Fruit fly (Drosophila melanogaster) whole organism, embryonic: ENCODE results near the gene asl.

Experiments used
- Antp ChIP-seq: fragments of 200-800 bp; sonication (Bioruptor generic); optimal IDR thresholded peaks from 3 replicates; lab custom pipeline; 2016; ENCODE audit warnings: missing biosample characterization, missing genetic modification characterization
- Awh ChIP-seq: fragments of 200-800 bp; sonication (Bioruptor generic); IDR thresholded peaks from 2 replicates; pipeline ENCODE4, ENCODE4 v1.3.6; 2022; ENCODE audit warnings: missing biosample characterization, missing genetic modification characterization
- Bgb ChIP-seq: fragments of 200-800 bp; sonication (Bioruptor generic); IDR thresholded peaks from 2 replicates; pipeline ENCODE4 v1.3.6; 2022; ENCODE audit warnings: missing biosample characterization, missing genetic modification characterization; ENCODE audit not compliant: partially characterized antibody
- Bteb2 ChIP-seq: fragments of 200-800 bp; sonication (Bioruptor generic); optimal IDR thresholded peaks from 2 replicates; lab custom pipeline; 2016; ENCODE audit warnings: missing biosample characterization, missing genetic modification characterization
- CG10462 ChIP-seq: fragments of 200-800 bp; sonication (Bioruptor generic); optimal IDR thresholded peaks from 2 replicates; lab custom pipeline; 2016; ENCODE audit warnings: missing biosample characterization, missing genetic modification characterization
- CG10959 ChIP-seq: fragments of 200-800 bp; sonication (Bioruptor generic); IDR thresholded peaks from 2 replicates; pipeline ENCODE4 v1.3.6; 2022; ENCODE audit warnings: missing biosample characterization, missing genetic modification characterization
- CG13287 ChIP-seq: fragments of 200-800 bp; sonication (Bioruptor generic); IDR thresholded peaks from 2 replicates; pipeline ENCODE4 v1.3.6; 2022; ENCODE audit warnings: missing biosample characterization, missing genetic modification characterization; ENCODE audit not compliant: partially characterized antibody
- CG14710 ChIP-seq: fragments of 200-800 bp; sonication (Bioruptor generic); optimal IDR thresholded peaks from 3 replicates; lab custom pipeline; 2019; ENCODE audit warnings: missing biosample characterization, mild to moderate bottlenecking, missing genetic modification characterization, moderate library complexity
- CG17328 ChIP-seq: fragments of 200-800 bp; sonication (Bioruptor generic); IDR thresholded peaks from 2 replicates; pipeline ENCODE4 v1.3.6; 2022; ENCODE audit warnings: missing biosample characterization, missing genetic modification characterization
- CG17385 ChIP-seq: fragments of 200-800 bp; sonication (Bioruptor generic); optimal IDR thresholded peaks from 3 replicates; lab custom pipeline; 2018; ENCODE audit warnings: missing biosample characterization, mild to moderate bottlenecking, missing genetic modification characterization
- CG3065 ChIP-seq: fragments of 200-800 bp; sonication (Bioruptor generic); optimal IDR thresholded peaks from 2 replicates; lab custom pipeline; 2016; ENCODE audit warnings: missing biosample characterization, missing genetic modification characterization
- CG31388 ChIP-seq: fragments of 200-800 bp; sonication (Bioruptor generic); optimal IDR thresholded peaks from 2 replicates; lab custom pipeline; 2016; ENCODE audit warnings: missing biosample characterization, missing genetic modification characterization
- CG3838 ChIP-seq: fragments of 200-800 bp; sonication (Bioruptor generic); optimal IDR thresholded peaks from 3 replicates; lab custom pipeline; 2016; ENCODE audit warnings: missing biosample characterization, missing genetic modification characterization
- CG7271 ChIP-seq: fragments of 200-800 bp; sonication (Bioruptor generic); optimal IDR thresholded peaks from 2 replicates; lab custom pipeline; 2018; ENCODE audit warnings: missing biosample characterization, mild to moderate bottlenecking, missing genetic modification characterization, moderate library complexity
- CG9215 ChIP-seq: fragments of 200-800 bp; sonication (Bioruptor generic); IDR thresholded peaks from 2 replicates; pipeline ENCODE4 v1.3.6; 2022; ENCODE audit warnings: missing biosample characterization, missing genetic modification characterization
- Dip2 ChIP-seq: fragments of 200-800 bp; sonication (Bioruptor generic); IDR thresholded peaks from 2 replicates; pipeline ENCODE4 v1.3.6; 2022; ENCODE audit warnings: missing biosample characterization, missing genetic modification characterization
- Dip3 ChIP-seq: fragments of 200-800 bp; sonication (Bioruptor generic); optimal IDR thresholded peaks from 3 replicates; lab custom pipeline; 2016; ENCODE audit warnings: missing biosample characterization, missing genetic modification characterization
- Elba2 ChIP-seq: fragments of 200-800 bp; sonication (Bioruptor generic); optimal IDR thresholded peaks from 3 replicates; lab custom pipeline; 2016; ENCODE audit warnings: missing biosample characterization, missing genetic modification characterization
- Ets65A ChIP-seq: fragments of 200-800 bp; sonication (Bioruptor generic); peaks from one replicate; lab custom pipeline; 2016; ENCODE audit warnings: missing biosample characterization, missing genetic modification characterization
- HLH54F ChIP-seq: fragments of 200-800 bp; sonication (Bioruptor generic); optimal IDR thresholded peaks from 3 replicates; lab custom pipeline; 2016; ENCODE audit warnings: missing biosample characterization, missing genetic modification characterization
- HmgD ChIP-seq: fragments of 200-800 bp; sonication (Bioruptor generic); optimal IDR thresholded peaks from 3 replicates; lab custom pipeline; 2016; ENCODE audit warnings: missing biosample characterization, missing genetic modification characterization
- Hmx ChIP-seq: fragments of 200-800 bp; sonication (Bioruptor generic); optimal IDR thresholded peaks from 2 replicates; lab custom pipeline; 2016; ENCODE audit warnings: missing biosample characterization, missing genetic modification characterization
- Max ChIP-seq: fragments of 200-800 bp; sonication (Bioruptor generic); optimal IDR thresholded peaks from 2 replicates; lab custom pipeline; 2016; ENCODE audit warnings: missing biosample characterization, mild to moderate bottlenecking, missing genetic modification characterization
- Nf-YB ChIP-seq: fragments of 200-800 bp; sonication (Bioruptor generic); optimal IDR thresholded peaks from 3 replicates; lab custom pipeline; 2019; ENCODE audit warnings: missing biosample characterization, mild to moderate bottlenecking, missing genetic modification characterization, moderate library complexity
- Oli ChIP-seq: fragments of 200-800 bp; sonication (Bioruptor generic); optimal IDR thresholded peaks from 2 replicates; lab custom pipeline; 2018; ENCODE audit warnings: missing biosample characterization, mild to moderate bottlenecking, missing genetic modification characterization, moderate library complexity
- PHDP ChIP-seq: fragments of 200-800 bp; sonication (Bioruptor generic); optimal IDR thresholded peaks from 3 replicates; lab custom pipeline; 2018; ENCODE audit warnings: missing biosample characterization, mild to moderate bottlenecking, missing genetic modification characterization, moderate library complexity
- Pdp1 ChIP-seq, 2 experiments: fragments of 200-800 bp; sonication (Bioruptor generic); optimal IDR thresholded peaks; 3 replicates each; lab custom pipeline; 2016; ENCODE audit warnings: missing biosample characterization in 2 of 2, missing genetic modification characterization in 2 of 2, mild to moderate bottlenecking in 1 of 2, moderate library complexity in 1 of 2
- Side ChIP-seq: fragments of 200-800 bp; sonication (Bioruptor generic); optimal IDR thresholded peaks from 2 replicates; lab custom pipeline; 2016; ENCODE audit warnings: missing biosample characterization, missing genetic modification characterization
- ara ChIP-seq: fragments of 200-800 bp; sonication (Bioruptor generic); IDR thresholded peaks from 2 replicates; pipeline ENCODE4 v1.3.6; 2022; ENCODE audit warnings: missing biosample characterization, missing genetic modification characterization
- bbx ChIP-seq: fragments of 200-800 bp; sonication (Bioruptor generic); IDR thresholded peaks from 2 replicates; pipeline ENCODE4 v1.3.6; 2022; ENCODE audit warnings: missing biosample characterization, missing genetic modification characterization; ENCODE audit not compliant: partially characterized antibody
- bcd ChIP-seq: fragments of 200-800 bp; sonication (Bioruptor generic); optimal IDR thresholded peaks from 2 replicates; lab custom pipeline; 2017; ENCODE audit warnings: missing biosample characterization, mild to moderate bottlenecking, missing genetic modification characterization
- bsh ChIP-seq, 2 experiments: fragments of 200-800 bp; sonication (Bioruptor generic); optimal IDR thresholded peaks; 2 replicates each; lab custom pipeline; 2017 to 2018; ENCODE audit warnings: mild to moderate bottlenecking in 2 of 2, missing biosample characterization in 2 of 2, missing genetic modification characterization in 2 of 2, moderate library complexity in 1 of 2
- cas ChIP-seq: fragments of 200-800 bp; sonication (Bioruptor generic); IDR thresholded peaks from 2 replicates; pipeline ENCODE4 v1.3.6; 2022; ENCODE audit warnings: missing biosample characterization, missing genetic modification characterization
- disco-r ChIP-seq: fragments of 200-800 bp; sonication (Bioruptor generic); optimal IDR thresholded peaks from 2 replicates; lab custom pipeline; 2016; ENCODE audit warnings: missing biosample characterization, missing genetic modification characterization
- emc ChIP-seq: fragments of 200-800 bp; sonication (Bioruptor generic); optimal IDR thresholded peaks from 2 replicates; lab custom pipeline; 2016; ENCODE audit warnings: missing biosample characterization, missing genetic modification characterization
- eyg ChIP-seq: fragments of 200-800 bp; sonication (Bioruptor generic); optimal IDR thresholded peaks from 3 replicates; lab custom pipeline; 2016; ENCODE audit warnings: missing biosample characterization, missing genetic modification characterization
- fd102C ChIP-seq: fragments of 200-800 bp; sonication (Bioruptor generic); optimal IDR thresholded peaks from 2 replicates; lab custom pipeline; 2018; ENCODE audit warnings: missing biosample characterization, mild to moderate bottlenecking, missing genetic modification characterization, moderate library complexity
- h ChIP-seq: fragments of >200 bp; optimal IDR thresholded peaks from 2 replicates; lab custom pipeline; 2017
- ken ChIP-seq: fragments of 200-800 bp; sonication (Bioruptor generic); IDR thresholded peaks from 3 replicates; pipeline ENCODE4 v1.3.6; 2022; ENCODE audit warnings: missing biosample characterization, missing genetic modification characterization
- klu ChIP-seq: fragments of 200-800 bp; sonication (Bioruptor generic); IDR thresholded peaks from 2 replicates; pipeline ENCODE4 v1.3.6; 2022; ENCODE audit warnings: missing biosample characterization, missing genetic modification characterization
- kni ChIP-seq: fragments of 200-800 bp; sonication (Bioruptor generic); optimal IDR thresholded peaks from 3 replicates; lab custom pipeline; 2017; ENCODE audit warnings: mild to moderate bottlenecking, missing biosample characterization, missing genetic modification reagents, missing genetic modification characterization
- phol ChIP-seq: fragments of 200-800 bp; sonication (Bioruptor generic); optimal IDR thresholded peaks from 3 replicates; lab custom pipeline; 2018; ENCODE audit warnings: missing biosample characterization, mild to moderate bottlenecking, missing genetic modification characterization, moderate library complexity
- pnt ChIP-seq: fragments of 200-800 bp; sonication (Bioruptor generic); optimal IDR thresholded peaks from 3 replicates; lab custom pipeline; 2016; ENCODE audit warnings: missing biosample characterization, missing genetic modification characterization
- psq ChIP-seq: fragments of 200-800 bp; sonication (Bioruptor generic); optimal IDR thresholded peaks from 2 replicates; lab custom pipeline; 2017; ENCODE audit warnings: missing biosample characterization, missing genetic modification characterization
- ro ChIP-seq: fragments of 200-800 bp; sonication (Bioruptor generic); IDR thresholded peaks from 2 replicates; pipeline ENCODE4 v1.3.6; 2022; ENCODE audit warnings: missing biosample characterization, missing genetic modification characterization
- row ChIP-seq: fragments of 200-800 bp; sonication (Bioruptor generic); IDR thresholded peaks from 3 replicates; pipeline ENCODE4 v1.3.6; 2022; ENCODE audit warnings: missing biosample characterization, missing genetic modification characterization
- sc ChIP-seq, 3 experiments: fragments of >200 bp in 2 of 3; fragments of 200-800 bp in 1 of 3; sonication (Bioruptor generic) in 1 of 3; optimal IDR thresholded peaks; 2 replicates in 2 of 3; 3 replicates in 1 of 3; lab custom pipeline; 2017; ENCODE audit warnings: mild to moderate bottlenecking in 1 of 3, missing biosample characterization in 1 of 3, missing genetic modification characterization in 1 of 3, missing genetic modification reagents in 1 of 3
- so ChIP-seq: fragments of 200-800 bp; sonication (Bioruptor generic); IDR thresholded peaks from 3 replicates; pipeline ENCODE4 v1.3.6; 2022; ENCODE audit warnings: missing biosample characterization, missing genetic modification characterization
- trh ChIP-seq: fragments of 200-800 bp; sonication (Bioruptor generic); optimal IDR thresholded peaks from 2 replicates; lab custom pipeline; 2016; ENCODE audit warnings: missing biosample characterization, missing genetic modification characterization

Gene asl

dm6 chr3R:5636519-5637430 is 30.4 kb upstream of the asl start, which contains the start of the genes CG31548 and CG12170 (continued):
- TF ChIP-seq Oli (tag; lab: Kevin White, UChicago) (peak; percentile 15), psq (GFP tag; lab: Kevin White, UChicago) (no peak), cas (no peak), Dip3 (GFP tag; lab: Kevin White, UChicago) (no peak), CG31388 (peak; percentile 36), bcd (GFP tag; lab: Kevin White, UChicago) (no peak), so (peak; percentile 33; the same call in 1 of the 3 replicates), ara (GFP tag; lab: Robert Waterston, UW) (no peak), eyg (GFP tag; lab: Kevin White, UChicago) (no peak), row (GFP tag; lab: Robert Waterston, UW) (peak; percentile 62; the same call in 2 of the 3 replicates), kni (GFP tag; lab: Kevin White, UChicago) (no peak), CG14710 (tag; lab: Kevin White, UChicago) (peak; percentile 70), Nf-YB (peak; percentile 46), Max (GFP tag; lab: Kevin White, UChicago) (no peak), CG17385 (no peak), CG9215 (GFP tag; lab: Robert Waterston, UW) (no peak), sc (optimal IDR thresholded peaks at IDR 0.05; lab: Kevin White, UChicago) (no peak), sc (GFP tag; optimal IDR thresholded peaks at IDR 0.05; lab: Kevin White, UChicago) (no peak), Bgb (GFP tag; lab: Robert Waterston, UW) (no peak), Dip2 (GFP tag; lab: Robert Waterston, UW) (no peak), HLH54F (no peak), klu (GFP tag; lab: Robert Waterston, UW) (no peak), CG3838 (GFP tag; lab: Kevin White, UChicago) (no peak), CG10462 (GFP tag; lab: Kevin White, UChicago) (peak; percentile 39), trh (no peak), fd102C (no peak), disco-r (GFP tag; lab: Kevin White, UChicago) (no peak), Antp (GFP tag; lab: Kevin White, UChicago) (peak; percentile 9), Pdp1 (GFP tag; optimal IDR thresholded peaks at IDR 0.05; lab: Kevin White, UChicago) (peak in 1 of 2 experiments; percentile 97), Hmx (GFP tag; lab: Kevin White, UChicago) (no peak), ken (no peak), CG17328 (GFP tag; lab: Robert Waterston, UW) (peak; percentile 64), HmgD (GFP tag; lab: Kevin White, UChicago) (no peak), CG3065 (GFP tag; lab: Kevin White, UChicago) (no peak), Elba2 (GFP tag; lab: Kevin White, UChicago) (no peak), Bteb2 (GFP tag; lab: Kevin White, UChicago) (no peak), CG7271 (tag; lab: Kevin White, UChicago) (no peak), bbx (GFP tag; lab: Robert Waterston, UW) (no peak), pnt (no peak), Awh (GFP tag; lab: Robert Waterston, UW) (no peak), bsh (GFP tag; optimal IDR thresholded peaks at IDR 0.05; lab: Kevin White, UChicago) (peak in 1 of 2 experiments; percentile 59), emc (GFP tag; lab: Kevin White, UChicago) (no peak), ro (GFP tag; lab: Robert Waterston, UW) (no peak), phol (tag; lab: Kevin White, UChicago) (peak; percentile 60), PHDP (tag; lab: Kevin White, UChicago) (peak; percentile 70), Side (GFP tag; lab: Kevin White, UChicago) (peak; percentile 17), Ets65A (no peak), CG13287 (GFP tag; lab: Robert Waterston, UW) (no peak), CG10959 (GFP tag; lab: Robert Waterston, UW) (no peak), h (lab: Kevin White, UChicago) (no peak)
